Fruit fly (Drosophila melanogaster) Kc167 (cell line): ENCODE results near the gene trn.

Experiments used
- Myc ChIP-seq: fragments of >200 bp; optimal IDR thresholded peaks from 2 replicates; lab custom pipeline; 2017; ENCODE audit warnings: missing external identifiers
- Sin3A ChIP-seq: fragments of >200 bp; optimal IDR thresholded peaks from 2 replicates; lab custom pipeline; 2018; ENCODE audit warnings: missing external identifiers
- h ChIP-seq: fragments of >200 bp; optimal IDR thresholded peaks from 3 replicates; lab custom pipeline; 2018; ENCODE audit warnings: missing external identifiers
- insv ChIP-seq: fragments of >200 bp; optimal IDR thresholded peaks from 3 replicates; lab custom pipeline; 2018; ENCODE audit warnings: missing external identifiers
- psq ChIP-seq: fragments of >200 bp; optimal IDR thresholded peaks from 2 replicates; lab custom pipeline; 2017; ENCODE audit warnings: missing external identifiers
- ttk ChIP-seq: sonication (Bioruptor generic); optimal IDR thresholded peaks from 2 replicates; lab custom pipeline; 2017; ENCODE audit warnings: missing external identifiers

Gene trn

DNA sequence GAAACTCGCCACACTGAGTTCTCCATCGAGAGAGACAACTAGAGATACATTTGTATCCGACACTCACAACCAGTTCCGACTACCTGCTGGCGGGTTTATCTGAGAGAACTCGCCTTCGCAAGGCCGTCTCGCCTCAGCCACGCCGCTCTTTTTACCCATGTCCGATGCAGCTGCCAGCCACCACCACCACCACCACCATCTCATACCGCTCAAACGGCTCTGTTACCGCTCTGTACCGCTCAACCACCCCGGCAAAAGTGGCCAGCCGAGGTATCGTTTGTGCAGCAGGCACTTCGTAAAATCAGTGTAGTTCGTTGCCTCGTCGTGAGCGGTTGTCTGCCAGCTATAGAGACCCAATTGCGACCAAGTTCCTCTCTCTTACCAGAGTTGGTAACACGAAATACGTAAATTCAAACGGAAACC is at the start of gene trn:
Gene trn (plus strand): TSS at position 302 of the 423 bp plus-strand sequence.
- TF ChIP-seq h (lab: Kevin White, UChicago) (no peak), psq (no peak), Sin3A (lab: Kevin White, UChicago) (no peak), ttk (lab: Kevin White, UChicago) (no peak), Myc (lab: Kevin White, UChicago) (no peak), insv (lab: Kevin White, UChicago) (no peak)

DNA sequence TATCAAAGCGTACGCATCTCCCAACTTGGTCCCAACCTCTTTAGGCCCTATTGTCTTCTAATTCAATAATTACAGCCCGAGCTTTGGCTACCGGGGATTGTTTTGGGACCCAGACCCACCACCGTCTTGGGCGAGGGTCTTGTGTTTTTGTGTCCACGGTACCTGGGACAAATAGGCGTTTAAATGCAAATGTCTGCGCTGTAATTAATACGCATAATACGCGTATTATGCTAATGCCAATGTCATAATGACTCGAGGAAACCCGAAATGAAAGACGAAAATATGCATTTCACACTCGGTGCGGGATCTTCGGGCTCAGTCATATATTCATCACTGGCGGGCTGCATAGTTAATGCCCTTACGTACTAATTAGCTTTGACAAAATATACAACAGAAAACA is 49.7 kb upstream of the trn start:
- TF ChIP-seq psq = no peak
- TF ChIP-seq insv (lab: Kevin White, UChicago) = no peak
- TF ChIP-seq h (lab: Kevin White, UChicago) = no peak
- TF ChIP-seq Sin3A (lab: Kevin White, UChicago) = no peak
- no peak for TF ChIP-seq Myc (lab: Kevin White, UChicago)
- no peak for TF ChIP-seq ttk (lab: Kevin White, UChicago)

DNA sequence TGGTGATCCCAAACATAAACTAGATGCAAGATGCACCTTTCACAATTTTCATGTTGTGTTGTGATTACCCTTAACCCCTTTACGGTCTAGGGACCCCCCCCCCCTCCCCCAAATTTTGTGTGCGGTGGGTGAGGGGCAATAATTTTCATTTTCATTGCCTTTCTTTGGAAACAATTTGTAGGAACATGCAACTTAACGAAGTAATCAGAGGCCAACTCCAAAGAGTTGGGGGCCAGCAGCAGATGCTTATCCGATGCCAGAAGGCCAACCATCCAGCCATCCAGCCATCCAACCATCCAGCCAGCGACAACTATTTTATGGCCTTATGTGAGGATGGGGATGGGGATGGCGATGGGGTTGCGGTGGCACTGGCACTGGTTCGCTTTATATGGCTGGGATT is 49.1 kb upstream of the trn start:
- no peak for TF ChIP-seq insv (lab: Kevin White, UChicago)
- no peak for TF ChIP-seq Sin3A (lab: Kevin White, UChicago)
- TF ChIP-seq h (lab: Kevin White, UChicago) = no peak

DNA sequence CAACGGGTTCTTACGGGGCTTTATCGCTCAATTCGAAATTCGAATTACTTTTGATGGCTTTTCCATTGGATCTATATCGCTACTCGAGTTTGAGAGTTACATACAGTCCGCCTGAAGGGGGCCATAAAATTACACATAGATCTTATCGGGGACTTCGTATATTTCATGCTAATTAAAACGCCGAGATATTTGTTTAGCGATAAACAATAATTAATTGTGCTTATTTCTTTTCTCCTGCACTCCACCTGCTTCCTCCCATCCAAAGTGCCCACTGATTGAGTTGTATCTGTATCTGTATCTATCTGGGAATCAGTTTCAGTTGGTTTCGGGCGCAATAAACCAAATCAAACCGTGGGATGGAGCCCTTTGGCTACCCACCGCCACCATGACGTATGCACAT is 48.5 kb upstream of the trn start:
- TF ChIP-seq psq (no peak), h (lab: Kevin White, UChicago) (no peak), Myc (lab: Kevin White, UChicago) (no peak)

DNA sequence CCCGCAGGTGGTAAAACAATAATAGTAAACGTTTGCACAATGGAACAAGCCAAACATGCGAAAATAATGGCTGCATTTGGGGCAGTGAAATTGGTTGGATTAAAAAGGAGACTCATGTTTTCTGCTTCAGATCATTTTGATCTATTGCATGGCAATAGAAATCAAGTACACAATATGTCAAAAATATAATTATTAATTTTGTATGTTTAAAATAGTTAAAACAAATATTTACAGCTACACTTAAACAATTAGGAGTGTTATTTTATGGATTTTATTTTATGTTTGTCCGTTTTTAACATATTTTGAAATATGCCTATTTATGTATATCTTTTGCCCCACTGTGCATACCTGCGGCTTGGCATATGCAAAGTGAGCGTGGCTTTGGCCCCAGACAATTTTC is 47.9 kb upstream of the trn start:
- no peak for TF ChIP-seq h (lab: Kevin White, UChicago)
- no peak for TF ChIP-seq ttk (lab: Kevin White, UChicago)
- no peak for TF ChIP-seq insv (lab: Kevin White, UChicago)
- no peak for TF ChIP-seq Sin3A (lab: Kevin White, UChicago)
- no peak for TF ChIP-seq psq
- no peak for TF ChIP-seq Myc (lab: Kevin White, UChicago)

DNA sequence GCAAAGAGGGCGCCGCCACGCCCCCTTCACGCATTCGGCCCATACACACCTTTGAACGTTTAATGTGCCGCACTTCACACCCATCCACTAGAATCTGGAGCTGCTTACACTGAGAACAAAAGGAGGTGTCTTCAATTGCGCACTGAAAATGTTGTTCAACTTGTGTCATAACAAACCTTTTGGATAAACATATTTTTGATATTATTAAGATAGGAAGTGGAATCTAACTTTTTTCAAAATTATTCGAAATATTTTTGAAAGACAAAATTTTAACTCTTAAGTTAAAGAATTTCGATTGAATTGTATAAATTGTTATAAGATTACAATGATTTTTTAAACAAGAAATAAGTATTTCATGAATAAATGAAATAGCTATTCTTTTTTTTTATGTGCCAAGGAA is 45.8 kb upstream of the trn start:
- TF ChIP-seq Sin3A (lab: Kevin White, UChicago) = no peak
- TF ChIP-seq psq = no peak
- no peak for TF ChIP-seq Myc (lab: Kevin White, UChicago)
- TF ChIP-seq h (lab: Kevin White, UChicago) = no peak
- no peak for TF ChIP-seq insv (lab: Kevin White, UChicago)
- TF ChIP-seq ttk (lab: Kevin White, UChicago) = no peak

DNA sequence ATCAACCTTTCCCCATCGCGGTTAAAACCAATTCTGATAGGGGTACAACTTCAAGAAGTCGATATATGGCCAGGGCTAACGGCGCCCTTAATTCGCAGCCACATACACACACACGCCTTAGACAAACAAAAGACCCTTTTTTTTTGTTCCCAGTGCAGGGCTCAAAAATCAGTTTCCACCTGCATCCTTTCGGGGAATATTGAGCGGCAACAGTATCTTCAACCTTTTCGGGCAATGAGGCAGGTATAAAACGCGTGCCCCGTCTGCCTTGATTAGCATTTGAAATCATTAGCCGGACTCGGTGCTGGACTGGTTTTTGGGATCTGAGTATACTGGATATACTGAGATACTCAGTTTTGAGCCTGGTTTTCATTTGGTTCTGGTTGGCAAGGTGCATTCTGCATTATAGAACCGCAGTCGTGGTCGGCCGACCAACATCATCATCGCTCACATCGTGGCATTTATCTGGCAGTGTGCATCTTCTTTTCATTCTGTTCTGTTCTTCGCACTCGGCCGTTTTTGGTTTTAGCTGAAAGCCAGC is 39.9 kb upstream of the trn start:
- TF ChIP-seq Sin3A (lab: Kevin White, UChicago) = no peak
- TF ChIP-seq Myc (lab: Kevin White, UChicago) = no peak
- TF ChIP-seq psq = no peak
- TF ChIP-seq ttk (lab: Kevin White, UChicago) = no peak
- no peak for TF ChIP-seq insv (lab: Kevin White, UChicago)
- no peak for TF ChIP-seq h (lab: Kevin White, UChicago)

DNA sequence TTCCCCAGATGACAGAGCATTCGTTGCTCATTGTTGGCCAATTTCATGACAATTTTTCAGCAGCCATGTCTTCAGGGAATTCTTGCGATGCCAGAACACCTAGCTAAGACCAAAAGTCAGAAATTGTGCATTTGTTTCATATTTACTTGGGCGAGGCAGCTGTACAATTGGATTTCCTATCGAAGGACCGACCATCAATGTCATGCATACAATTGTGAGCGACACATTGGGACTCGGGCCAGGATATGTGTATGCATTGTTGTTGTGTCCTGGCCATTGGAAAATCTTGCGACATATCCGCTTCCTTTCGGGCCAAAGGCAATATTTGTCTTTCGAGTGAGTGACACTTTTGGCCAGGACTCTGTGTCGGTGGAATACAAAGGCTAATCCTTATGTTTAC is 36.7 kb upstream of the trn start:
- TF ChIP-seq insv (lab: Kevin White, UChicago) (no peak), ttk (lab: Kevin White, UChicago) (no peak), h (lab: Kevin White, UChicago) (no peak), Myc (lab: Kevin White, UChicago) (no peak), Sin3A (lab: Kevin White, UChicago) (no peak), psq (no peak)

DNA sequence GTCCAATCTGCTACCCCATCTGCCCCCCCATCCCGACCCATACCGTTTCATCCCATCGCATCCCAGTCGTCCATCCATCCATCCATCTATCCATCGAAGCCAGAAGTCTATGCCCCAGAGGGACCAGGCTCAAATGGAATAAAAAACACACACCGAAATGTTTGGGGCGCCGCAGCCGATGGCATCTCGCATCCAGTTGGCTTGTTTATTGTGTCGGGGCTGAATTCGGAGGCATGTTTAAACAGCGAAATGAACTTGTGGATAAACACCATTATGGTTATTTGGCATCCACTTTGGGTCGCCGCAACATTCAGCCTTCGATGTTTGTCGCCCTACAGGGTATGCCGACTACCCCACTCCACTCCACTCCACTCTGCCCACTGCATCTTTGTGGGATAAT is 33.7 kb upstream of the trn start:
- TF ChIP-seq h (lab: Kevin White, UChicago) (no peak), ttk (lab: Kevin White, UChicago) (no peak), psq (no peak), insv (lab: Kevin White, UChicago) (no peak), Myc (lab: Kevin White, UChicago) (no peak), Sin3A (lab: Kevin White, UChicago) (no peak)

DNA sequence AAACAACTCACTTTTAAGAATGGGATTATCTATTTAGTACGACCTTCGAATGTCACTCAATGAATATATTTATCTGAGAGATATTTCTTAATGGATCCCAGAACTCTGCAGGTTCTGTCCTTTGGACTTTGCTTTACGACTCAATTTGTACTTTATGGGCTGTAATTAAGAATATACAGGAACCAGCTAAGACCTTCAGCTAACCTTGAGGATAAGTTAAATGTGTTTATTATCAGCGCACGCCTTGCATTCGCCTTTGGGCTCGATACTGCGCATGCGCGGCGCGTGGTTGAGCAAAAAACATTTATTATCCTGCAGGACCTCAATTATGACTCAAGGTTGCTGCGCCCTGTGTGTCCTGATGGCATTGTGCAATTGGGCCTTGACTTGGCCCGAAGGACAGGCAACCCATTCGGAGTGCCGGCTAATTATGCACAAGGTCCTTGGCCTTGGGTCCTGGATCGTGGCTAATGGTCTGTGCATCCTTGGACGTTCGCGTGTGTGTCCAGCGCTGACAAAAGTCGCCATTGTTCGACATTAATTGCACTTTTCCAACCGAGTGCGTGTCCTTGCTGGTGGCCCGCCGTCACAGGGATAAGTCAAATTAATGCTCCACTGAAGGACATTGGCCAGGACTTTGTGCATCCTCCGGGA is 32.7 kb upstream of the trn start:
- TF ChIP-seq insv (lab: Kevin White, UChicago) (no peak), Myc (lab: Kevin White, UChicago) (no peak), psq (no peak), ttk (lab: Kevin White, UChicago) (no peak), h (lab: Kevin White, UChicago) (no peak), Sin3A (lab: Kevin White, UChicago) (no peak)

DNA sequence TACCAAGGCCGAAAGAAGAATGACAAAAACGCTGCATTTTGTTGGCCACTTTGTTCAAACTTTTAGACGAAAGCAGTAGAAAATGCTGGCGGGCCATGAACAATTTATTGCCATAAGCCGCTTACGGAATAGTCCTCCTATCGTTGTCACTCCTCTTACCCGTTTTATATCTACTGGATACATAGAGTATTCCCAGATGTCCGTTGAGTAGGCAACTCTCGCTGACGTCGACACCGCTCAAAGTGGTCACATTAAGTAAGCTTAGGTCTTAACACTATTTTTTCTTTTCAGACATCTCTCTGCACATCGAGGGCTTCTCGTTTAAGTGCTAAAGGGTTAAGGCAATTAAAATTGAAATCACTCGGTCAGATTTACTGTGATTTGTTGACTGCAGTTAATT is 30.6 kb upstream of the trn start:
- TF ChIP-seq psq = no peak
- no peak for TF ChIP-seq ttk (lab: Kevin White, UChicago)
- TF ChIP-seq h (lab: Kevin White, UChicago) = no peak
- no peak for TF ChIP-seq Sin3A (lab: Kevin White, UChicago)
- TF ChIP-seq insv (lab: Kevin White, UChicago) = no peak
- TF ChIP-seq Myc (lab: Kevin White, UChicago) = no peak

DNA sequence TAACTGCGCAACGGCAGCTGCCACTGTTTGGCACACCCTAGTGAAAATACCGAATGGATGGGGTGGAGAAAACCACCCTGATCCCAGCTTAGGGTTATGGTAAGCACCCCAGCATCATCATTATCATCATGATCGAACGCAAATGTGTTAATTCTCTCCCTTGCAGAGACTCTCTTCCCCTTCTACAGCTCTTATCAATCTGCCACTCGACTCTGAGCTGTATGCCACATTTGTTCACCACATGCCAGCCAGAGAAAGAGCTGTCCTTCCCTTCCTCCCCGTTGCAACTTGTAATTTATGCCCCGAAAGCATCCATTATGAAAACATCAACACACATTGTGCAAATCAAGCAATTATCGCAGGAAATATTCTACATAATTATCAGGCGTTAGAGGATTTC is 29.6 kb upstream of the trn start:
- TF ChIP-seq Myc (lab: Kevin White, UChicago) (no peak), psq (no peak), Sin3A (lab: Kevin White, UChicago) (no peak), insv (lab: Kevin White, UChicago) (no peak), h (lab: Kevin White, UChicago) (no peak), ttk (lab: Kevin White, UChicago) (no peak)
